Worm (Caenorhabditis elegans): ENCODE measurements around the gene W08G11.3.
"Not testable (repeated sequence)": the region's sequence is repeated elsewhere in the genome, so short reads cannot be mapped to it uniquely, and the experiment has no call there.

The W08G11.3 gene

ce11 chrV:16377849-16378248, 10.4 kb downstream of the W08G11.3 start, which contains the start of gene F13A7.1:
Gene F13A7.1 (minus strand): TSS chrV:16377949.
- TF ChIP-seq cey-2 (tag; optimal IDR thresholded peaks at IDR 0.05; ENCODE audit: borderline replicate concordance, insufficient read depth), result no peak
- TF ChIP-seq spr-3 (GFP tag; optimal IDR thresholded peaks at IDR 0.05), result no peak
- TF ChIP-seq lim-7 (GFP tag; IDR thresholded peaks at IDR 0.05), result no peak
- no peak for TF ChIP-seq zfp-3 (GFP tag; conservative IDR thresholded peaks at IDR 0.05)
- no peak for TF ChIP-seq zip-2 (tag; optimal IDR thresholded peaks at IDR 0.05)
- no peak for TF ChIP-seq F49E8.2 (tag; optimal IDR thresholded peaks at IDR 0.05; ENCODE audit: borderline replicate concordance)

- peak; percentile 94 for TF ChIP-seq aha-1 (tag)
- TF ChIP-seq lir-3 (tag; optimal IDR thresholded peaks at IDR 0.05), result no peak
Measured at ce11 chrV:16382949-16383348, 15.5 kb downstream of the W08G11.3 start.

ce11 chrV:16383729-16384128, 16.2 kb downstream of the W08G11.3 start, which contains the start of gene F13A7.7:
Gene F13A7.7 (minus strand): TSS chrV:16383829.
- not testable (repeated sequence) for TF ChIP-seq tag-97, zip-11, nhr-41 (GFP tag; IDR thresholded peaks at IDR 0.05)

- TF ChIP-seq unc-62 (GFP tag; optimal IDR thresholded peaks at IDR 0.05 in 1 of 2) (peak in 1 of 2 experiments; percentile 62), unc-62 (tag; optimal IDR thresholded peaks at IDR 0.05) (no peak), lin-29 (GFP tag; IDR thresholded peaks at IDR 0.05) (no peak)
Measured at ce11 chrV:16388268-16388667, 20.8 kb downstream of the W08G11.3 start, which contains the start of gene sri-65. Gene sri-65 (minus strand): TSS chrV:16388368.

- TF ChIP-seq pqm-1 (tag; optimal IDR thresholded peaks at IDR 0.05) (peak; percentile 31), mxl-3 (GFP tag; optimal IDR thresholded peaks at IDR 0.05) (peak; percentile 67), dmd-6 (GFP tag; IDR thresholded peaks at IDR 0.05) (peak; percentile 86), hlh-11 (tag; optimal IDR thresholded peaks at IDR 0.05) (peak; percentile 45), nhr-28 (tag; optimal IDR thresholded peaks at IDR 0.05) (peak; percentile 88), nhr-77 (tag; optimal IDR thresholded peaks at IDR 0.05) (peak; percentile 11), daf-19 (GFP tag; conservative IDR thresholded peaks at IDR 0.05) (no peak), hmg-1.1 (GFP tag; IDR thresholded peaks at IDR 0.05) (no peak), nhr-102 (tag; optimal IDR thresholded peaks at IDR 0.05) (peak; percentile 95)
Measured at ce11 chrV:16390655-16391054, 23.2 kb downstream of the W08G11.3 start, which contains the start of gene gst-44. Gene gst-44 (plus strand): TSS chrV:16390891.

- TF ChIP-seq spr-3 (GFP tag; optimal IDR thresholded peaks at IDR 0.05) (no peak), lin-13 (GFP tag; optimal IDR thresholded peaks at IDR 0.05) (no peak), aha-1 (tag) (no peak), ceh-28 (tag; optimal IDR thresholded peaks at IDR 0.05) (no peak), dmd-9 (GFP tag; IDR thresholded peaks at IDR 0.05) (no peak), ceh-82 (tag; optimal IDR thresholded peaks at IDR 0.05) (no peak), dve-1 (tag; optimal IDR thresholded peaks at IDR 0.05; ENCODE audit: insufficient read depth) (no peak), mep-1 (tag; optimal IDR thresholded peaks at IDR 0.05) (no peak), egl-27 (tag; optimal IDR thresholded peaks at IDR 0.05) (no peak), hlh-11 (tag; optimal IDR thresholded peaks at IDR 0.05) (no peak), sdz-12 (GFP tag; optimal IDR thresholded peaks at IDR 0.05) (no peak), ztf-7 (tag; optimal IDR thresholded peaks at IDR 0.05) (no peak), unc-39 (tag; optimal IDR thresholded peaks at IDR 0.05) (no peak), nhr-76 (tag; optimal IDR thresholded peaks at IDR 0.05) (no peak), nhr-41 (GFP tag; IDR thresholded peaks at IDR 0.05) (no peak), tra-1 (GFP tag; IDR thresholded peaks at IDR 0.05) (no peak)
Measured at ce11 chrV:16393728-16394127, 26.2 kb downstream of the W08G11.3 start, which contains the start of gene srd-63. Gene srd-63 (minus strand): TSS chrV:16393828.

Data from whole organism, L4 larva.